Fruit fly (Drosophila melanogaster) whole organism, pupa: ENCODE data around the gene CG13962.
A peak's percentile ranks its signal among the peaks of the same experiment; 100 is the strongest.

Experiments
- CG10348 ChIP-seq: fragments of 200-800 bp; sonication (Bioruptor generic); IDR thresholded peaks from 2 replicates; pipeline ENCODE4 v1.3.6; 2022; ENCODE audit warnings: missing biosample characterization, missing genetic modification characterization
- CG12605 ChIP-seq: fragments of 200-800 bp; sonication (Bioruptor generic); IDR thresholded peaks from 2 replicates; pipeline ENCODE4 v1.3.6; 2022; ENCODE audit warnings: missing biosample characterization, missing genetic modification characterization
- CG13204 ChIP-seq: fragments of 200-800 bp; sonication (Bioruptor generic); optimal IDR thresholded peaks from 2 replicates; lab custom pipeline; 2018; ENCODE audit warnings: missing biosample characterization, mild to moderate bottlenecking, missing genetic modification characterization, moderate library complexity
- CG32121 ChIP-seq: fragments of 200-800 bp; sonication (Bioruptor generic); IDR thresholded peaks from 2 replicates; pipeline ENCODE4 v1.3.6; 2022; ENCODE audit warnings: missing biosample characterization, missing genetic modification characterization
- CG4496 ChIP-seq: fragments of 200-800 bp; sonication (Bioruptor generic); IDR thresholded peaks from 3 replicates; pipeline ENCODE4 v1.3.6; 2022; ENCODE audit warnings: missing biosample characterization, missing genetic modification characterization
- EcR ChIP-seq: fragments of 200-800 bp; sonication (Bioruptor generic); optimal IDR thresholded peaks from 3 replicates; lab custom pipeline; 2019; ENCODE audit warnings: missing biosample characterization, missing genetic modification characterization, mild to moderate bottlenecking, moderate library complexity, missing genetic modification reagents
- Ets98B ChIP-seq: fragments of 200-800 bp; sonication (Bioruptor generic); IDR thresholded peaks from 2 replicates; pipeline ENCODE4 v1.3.6; 2022; ENCODE audit warnings: missing biosample characterization, missing genetic modification characterization
- Pif1A ChIP-seq: fragments of 200-800 bp; sonication (Bioruptor generic); optimal IDR thresholded peaks from 3 replicates; lab custom pipeline; 2016; ENCODE audit warnings: missing biosample characterization, missing genetic modification characterization
- Snoo ChIP-seq: fragments of 200-800 bp; sonication (Bioruptor generic); optimal IDR thresholded peaks from 3 replicates; lab custom pipeline; 2017; ENCODE audit warnings: missing biosample characterization, mild to moderate bottlenecking, missing genetic modification characterization, inconsistent platforms
- gl ChIP-seq: fragments of 200-800 bp; sonication (Bioruptor generic); optimal IDR thresholded peaks from 2 replicates; lab custom pipeline; 2018; ENCODE audit warnings: missing biosample characterization, mild to moderate bottlenecking, missing genetic modification characterization
- rn ChIP-seq: fragments of 200-800 bp; sonication (Bioruptor generic); IDR thresholded peaks from 2 replicates; pipeline ENCODE4 v1.3.6; 2022; ENCODE audit warnings: missing biosample characterization, missing genetic modification characterization

DNA sequence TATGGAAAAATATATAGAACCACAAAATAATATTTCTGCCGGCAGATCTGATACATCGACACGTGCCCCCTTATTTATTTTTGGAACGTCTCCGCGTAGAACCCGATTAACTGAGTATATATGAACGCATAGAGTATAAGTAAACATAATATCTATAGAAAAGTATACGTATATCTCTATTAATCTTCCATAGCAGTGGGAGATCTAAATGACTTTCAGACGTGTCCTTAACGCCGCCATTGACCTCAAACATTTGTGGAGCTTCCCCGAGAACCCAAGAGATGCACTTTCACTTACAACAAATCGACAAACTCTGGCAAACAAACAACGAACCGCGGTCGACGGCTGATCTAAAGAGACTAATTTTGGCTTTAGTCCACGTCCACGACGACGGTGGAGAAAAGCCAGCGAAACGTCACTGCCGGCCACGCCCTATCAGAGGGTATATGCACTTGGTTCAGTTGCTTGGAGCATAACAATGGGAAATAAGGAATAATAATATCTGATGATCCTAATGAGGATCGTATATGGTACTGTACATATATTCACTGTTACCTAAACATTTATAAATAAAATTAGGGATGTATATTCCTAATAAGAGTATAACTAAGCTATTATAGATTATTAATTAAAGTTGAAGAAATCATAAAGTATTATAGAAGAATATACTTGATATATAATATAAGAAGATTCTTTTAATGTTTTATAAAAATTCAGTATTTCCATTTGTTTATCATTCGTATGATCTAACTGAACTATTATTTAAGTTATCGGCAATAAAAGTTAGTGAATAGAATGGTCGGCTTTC lies 50.4 kb downstream of the CG13962 start, which contains the start of gene fbp:
- TF ChIP-seq CG32121 (GFP tag; lab: Robert Waterston, UW) = no peak
- no peak for TF ChIP-seq gl (tag; lab: Kevin White, UChicago)
- TF ChIP-seq rn (GFP tag; lab: Robert Waterston, UW) = no peak
- no peak for TF ChIP-seq CG10348 (GFP tag; lab: Robert Waterston, UW)
- TF ChIP-seq CG12605 (GFP tag; lab: Robert Waterston, UW) = no peak; the same call in 1 of the 2 replicates
- TF ChIP-seq CG13204 = peak; percentile 51
- TF ChIP-seq CG4496 = peak; percentile 52
- TF ChIP-seq Snoo (tag; lab: Kevin White, UChicago) = peak; percentile 68
- peak; percentile 51 for TF ChIP-seq EcR (GFP tag; lab: Kevin White, UChicago)
- TF ChIP-seq Pif1A (GFP tag; lab: Kevin White, UChicago) = peak; percentile 9
- no peak for TF ChIP-seq Ets98B (GFP tag; lab: Robert Waterston, UW)
